Worm (Caenorhabditis elegans) whole organism, midembryonic: ENCODE measurements around the gene C41C4.9.

Experiments used
- T22C8.4 ChIP-seq: fragments of 200-800 bp; sonication (Bioruptor generic); IDR thresholded peaks from 2 replicates; pipeline ENCODE4 v1.3.6; 2022; ENCODE audit warnings: missing genetic modification characterization, missing compliant biosample characterization
- cog-1 ChIP-seq: sonication (generic microtip); optimal IDR thresholded peaks from 2 replicates; lab custom pipeline; 2016; ENCODE audit warnings: missing genetic modification characterization, missing compliant biosample characterization
- flt-1 ChIP-seq: fragments of 200-800 bp; sonication (Bioruptor generic); IDR thresholded peaks from 2 replicates; pipeline ENCODE4 v1.3.6; 2022; ENCODE audit warnings: missing genetic modification characterization, missing compliant biosample characterization
- klf-2 ChIP-seq: fragments of 200-800 bp; sonication (Bioruptor generic); conservative IDR thresholded peaks from 2 replicates; pipeline ENCODE4 v1.3.6; 2022; ENCODE audit warnings: missing genetic modification reagents, missing genetic modification characterization, missing compliant biosample characterization
- med-1 ChIP-seq: sonication (generic microtip); optimal IDR thresholded peaks from 2 replicates; lab custom pipeline; 2017; ENCODE audit warnings: missing genetic modification characterization, mild to moderate bottlenecking, missing compliant biosample characterization, antibody characterized with exemption, missing genetic modification reagents; ENCODE audit not compliant: insufficient read depth
- ref-1 ChIP-seq: fragments of 200-800 bp; sonication (Bioruptor generic); conservative IDR thresholded peaks from 2 replicates; pipeline ENCODE4 v1.3.6; 2022; ENCODE audit warnings: missing genetic modification reagents, missing genetic modification characterization, missing compliant biosample characterization
- tab-1 ChIP-seq: fragments of 200-800 bp; sonication (Bioruptor generic); IDR thresholded peaks from 2 replicates; pipeline ENCODE4 v1.3.6; 2022; ENCODE audit warnings: missing genetic modification characterization, missing compliant biosample characterization
- ztf-23 ChIP-seq: fragments of 200-800 bp; sonication (Bioruptor generic); IDR thresholded peaks from 2 replicates; pipeline ENCODE4 v1.3.6; 2022; ENCODE audit warnings: missing genetic modification reagents, missing genetic modification characterization, missing compliant biosample characterization
- ztf-29 ChIP-seq: fragments of 200-800 bp; sonication (Bioruptor generic); IDR thresholded peaks from 2 replicates; pipeline ENCODE4 v1.3.6; 2022; ENCODE audit warnings: missing genetic modification reagents, missing genetic modification characterization, missing compliant biosample characterization

Gene C41C4.9

ce11 chrII:8074058-8074457 is 33.4 kb upstream of the C41C4.9 start:
- no peak for TF ChIP-seq T22C8.4
- TF ChIP-seq tab-1 = no peak
- TF ChIP-seq cog-1 (tag; lab: Kevin White, UChicago) = no peak
- no peak for TF ChIP-seq ref-1 (GFP tag; lab: Robert Waterston, UW)
- TF ChIP-seq ztf-29 = no peak
- TF ChIP-seq klf-2 = no peak
- no peak for TF ChIP-seq flt-1 (GFP tag; lab: Robert Waterston, UW)
- TF ChIP-seq ztf-23 (GFP tag; lab: Robert Waterston, UW) = no peak
- TF ChIP-seq med-1 (GFP tag; lab: Kevin White, UChicago) = no peak

- peak; percentile 80 for TF ChIP-seq ztf-29
- peak; percentile 93 for TF ChIP-seq flt-1 (GFP tag; lab: Robert Waterston, UW)
- peak; percentile 71 for TF ChIP-seq T22C8.4
- peak; percentile 44; the same call in 1 of the 2 replicates for TF ChIP-seq klf-2
- TF ChIP-seq cog-1 (tag; lab: Kevin White, UChicago) = peak; percentile 47
- peak; percentile 44 for TF ChIP-seq med-1 (GFP tag; lab: Kevin White, UChicago)
- TF ChIP-seq ztf-23 (GFP tag; lab: Robert Waterston, UW) = peak; percentile 60; the same call in 1 of the 2 replicates
- peak; percentile 68 for TF ChIP-seq ref-1 (GFP tag; lab: Robert Waterston, UW)
- peak; percentile 84 for TF ChIP-seq tab-1
Observed at ce11 chrII:8075324-8075810, 32.1 kb upstream of the C41C4.9 start, which contains the start of gene K02C4.2. K02C4.2 (plus strand) TSS chrII:8075760.

ce11 chrII:8078041-8078440 is 29.4 kb upstream of the C41C4.9 start, which contains the start of gene K02C4.5:
K02C4.5 (plus strand) TSS chrII:8078435.
- no peak for TF ChIP-seq cog-1 (tag; lab: Kevin White, UChicago)
- no peak for TF ChIP-seq flt-1 (GFP tag; lab: Robert Waterston, UW)
- TF ChIP-seq klf-2 = no peak
- no peak for TF ChIP-seq ref-1 (GFP tag; lab: Robert Waterston, UW)
- no peak for TF ChIP-seq med-1 (GFP tag; lab: Kevin White, UChicago)
- TF ChIP-seq ztf-29 = no peak
- no peak for TF ChIP-seq ztf-23 (GFP tag; lab: Robert Waterston, UW)

ce11 chrII:8086803-8087202 is 20.6 kb upstream of the C41C4.9 start, which contains the start of gene K02C4.3:
K02C4.3 (minus strand) TSS chrII:8086853.
- TF ChIP-seq ztf-23 (GFP tag; lab: Robert Waterston, UW) (no peak), klf-2 (no peak), med-1 (GFP tag; lab: Kevin White, UChicago) (no peak)

- TF ChIP-seq med-1 (GFP tag; lab: Kevin White, UChicago) (no peak), ref-1 (GFP tag; lab: Robert Waterston, UW) (no peak), ztf-23 (GFP tag; lab: Robert Waterston, UW) (no peak), tab-1 (no peak), flt-1 (GFP tag; lab: Robert Waterston, UW) (no peak), ztf-29 (no peak)
Observed at ce11 chrII:8091528-8091927, 15.9 kb upstream of the C41C4.9 start.

ce11 chrII:8092537-8092936 is 14.9 kb upstream of the C41C4.9 start, which contains the start of gene ltd-1:
ltd-1 (minus strand) TSS chrII:8092754.
- TF ChIP-seq klf-2 (no peak), T22C8.4 (no peak), flt-1 (GFP tag; lab: Robert Waterston, UW) (no peak)

- TF ChIP-seq tab-1 (no peak), ref-1 (GFP tag; lab: Robert Waterston, UW) (no peak), ztf-29 (no peak), klf-2 (no peak), flt-1 (GFP tag; lab: Robert Waterston, UW) (no peak), med-1 (GFP tag; lab: Kevin White, UChicago) (no peak), cog-1 (tag; lab: Kevin White, UChicago) (no peak), T22C8.4 (no peak), ztf-23 (GFP tag; lab: Robert Waterston, UW) (no peak)
Observed at ce11 chrII:8093283-8093682, 14.2 kb upstream of the C41C4.9 start.

- TF ChIP-seq ztf-29 (no peak), T22C8.4 (no peak), tab-1 (no peak), cog-1 (tag; lab: Kevin White, UChicago) (no peak), ztf-23 (GFP tag; lab: Robert Waterston, UW) (no peak), klf-2 (no peak), ref-1 (GFP tag; lab: Robert Waterston, UW) (no peak), flt-1 (GFP tag; lab: Robert Waterston, UW) (no peak), med-1 (GFP tag; lab: Kevin White, UChicago) (no peak)
Observed at ce11 chrII:8093914-8094313, 13.5 kb upstream of the C41C4.9 start.

- no peak for TF ChIP-seq med-1 (GFP tag; lab: Kevin White, UChicago)
- TF ChIP-seq ztf-23 (GFP tag; lab: Robert Waterston, UW) = no peak
- no peak for TF ChIP-seq flt-1 (GFP tag; lab: Robert Waterston, UW)
- TF ChIP-seq cog-1 (tag; lab: Kevin White, UChicago) = no peak
- TF ChIP-seq ref-1 (GFP tag; lab: Robert Waterston, UW) = no peak
- no peak for TF ChIP-seq klf-2
- no peak for TF ChIP-seq T22C8.4
- TF ChIP-seq tab-1 = no peak
- no peak for TF ChIP-seq ztf-29
Observed at ce11 chrII:8099212-8099784, 8.1 kb upstream of the C41C4.9 start.

- no peak for TF ChIP-seq ref-1 (GFP tag; lab: Robert Waterston, UW)
- TF ChIP-seq med-1 (GFP tag; lab: Kevin White, UChicago) = no peak
- TF ChIP-seq flt-1 (GFP tag; lab: Robert Waterston, UW) = no peak
- TF ChIP-seq ztf-29 = no peak
- TF ChIP-seq T22C8.4 = no peak
- no peak for TF ChIP-seq cog-1 (tag; lab: Kevin White, UChicago)
- no peak for TF ChIP-seq klf-2
Observed at ce11 chrII:8102041-8102440, 5.4 kb upstream of the C41C4.9 start, which contains the start of gene sre-2. sre-2 (minus strand) TSS chrII:8102141.
